Worm (Caenorhabditis elegans): ENCODE measurements around the gene cgt-2.

- no peak for TF ChIP-seq unc-39 (tag; optimal IDR thresholded peaks at IDR 0.05)
- no peak for TF ChIP-seq nhr-11 (tag; optimal IDR thresholded peaks at IDR 0.05)
- no peak for TF ChIP-seq nhr-237 (tag; optimal IDR thresholded peaks at IDR 0.05)
- TF ChIP-seq pha-4 (tag; optimal IDR thresholded peaks at IDR 0.05), result peak; percentile 4
- no peak for TF ChIP-seq ama-1 (optimal IDR thresholded peaks at IDR 0.05)
- no peak for TF ChIP-seq nhr-76 (tag; optimal IDR thresholded peaks at IDR 0.05)
- TF ChIP-seq zag-1 (tag; optimal IDR thresholded peaks at IDR 0.05), result no peak
- TF ChIP-seq jun-1 (tag; optimal IDR thresholded peaks at IDR 0.05), result no peak
- no peak for TF ChIP-seq elt-3 (tag; optimal IDR thresholded peaks at IDR 0.05)
- TF ChIP-seq nhr-12 (tag; optimal IDR thresholded peaks at IDR 0.05), result no peak
- no peak for TF ChIP-seq ZK546.5 (tag; optimal IDR thresholded peaks at IDR 0.05)
- TF ChIP-seq nfya-1 (tag; optimal IDR thresholded peaks at IDR 0.05; ENCODE audit: insufficient read depth), result no peak
- TF ChIP-seq ztf-4 (tag; optimal IDR thresholded peaks at IDR 0.05), result no peak
Observed at ce11 chrX:17694669-17695282, at the start of gene cgt-2.

Measured in whole organism, L3 larva.